Worm (Caenorhabditis elegans) whole organism, L4 larva: ENCODE measurements around the gene F56C3.8.

Source experiments
- D1046.2 ChIP-seq: fragments of 200-800 bp; sonication (Bioruptor generic); IDR thresholded peaks from 2 replicates; pipeline ENCODE4 v1.3.6; 2022; ENCODE audit warnings: missing genetic modification characterization, missing compliant biosample characterization
- F10B5.3 ChIP-seq: sonication (generic microtip); optimal IDR thresholded peaks from 2 replicates; lab custom pipeline; 2016; ENCODE audit warnings: mild to moderate bottlenecking, missing genetic modification characterization, missing compliant biosample characterization
- F26F4.8 ChIP-seq: fragments of 200-800 bp; sonication (Bioruptor generic); conservative IDR thresholded peaks from 2 replicates; pipeline ENCODE4 v1.3.6; 2022; ENCODE audit warnings: missing genetic modification characterization, missing compliant biosample characterization
- F44E2.7 ChIP-seq: fragments of 200-800 bp; sonication (Bioruptor generic); IDR thresholded peaks from 2 replicates; pipeline ENCODE4 v2.1.2; 2022; ENCODE audit warnings: missing genetic modification characterization, missing compliant biosample characterization
- R02D3.7 ChIP-seq: fragments of 150-350 bp; sonication (generic microtip); optimal IDR thresholded peaks from 3 replicates; lab custom pipeline; 2014; ENCODE audit warnings: missing biosample characterization, missing genetic modification characterization
- T20F7.1 ChIP-seq: fragments of 200-800 bp; sonication (Bioruptor generic); optimal IDR thresholded peaks from 2 replicates; lab custom pipeline; 2018; ENCODE audit warnings: mild to moderate bottlenecking, missing genetic modification characterization, missing compliant biosample characterization
- T26A8.4 ChIP-seq: fragments of 200-800 bp; sonication (Bioruptor generic); IDR thresholded peaks from 2 replicates; pipeline ENCODE4 v1.3.6; 2022; ENCODE audit warnings: missing genetic modification characterization, missing compliant biosample characterization
- ZK337.2 ChIP-seq: fragments of 200-800 bp; sonication (Bioruptor generic); IDR thresholded peaks from 2 replicates; pipeline ENCODE4 v1.3.6; 2022; ENCODE audit warnings: missing genetic modification reagents, missing genetic modification characterization, missing compliant biosample characterization
- ZK546.5 ChIP-seq, 2 experiments: sonication (generic microtip); optimal IDR thresholded peaks; 2 replicates each; lab custom pipeline; 2017; ENCODE audit warnings: missing biosample characterization in 2 of 2, missing genetic modification characterization in 2 of 2
- ama-1 ChIP-seq: fragments of 150-350 bp; optimal IDR thresholded peaks from 2 replicates; lab custom pipeline; 2014; ENCODE audit warnings: inconsistent platforms, mixed read lengths
- ceh-32 ChIP-seq: sonication (generic microtip); optimal IDR thresholded peaks from 2 replicates; lab custom pipeline; 2016; ENCODE audit warnings: mild to moderate bottlenecking, missing genetic modification characterization, missing compliant biosample characterization; ENCODE audit not compliant: poor library complexity
- cey-2 ChIP-seq: sonication (generic microtip); optimal IDR thresholded peaks from 3 replicates; lab custom pipeline; 2017; ENCODE audit warnings: missing genetic modification characterization, mild to moderate bottlenecking, missing compliant biosample characterization, antibody characterized with exemption, borderline replicate concordance; ENCODE audit not compliant: insufficient read depth
- dpl-1 ChIP-seq: fragments of 150-350 bp; optimal IDR thresholded peaks from 2 replicates; lab custom pipeline; 2014; ENCODE audit warnings: missing biosample characterization, missing genetic modification reagents, missing genetic modification characterization
- dve-1 ChIP-seq: sonication (generic microtip); optimal IDR thresholded peaks from 2 replicates; lab custom pipeline; 2017; ENCODE audit warnings: antibody characterized with exemption, mild to moderate bottlenecking, missing genetic modification characterization, missing compliant biosample characterization; ENCODE audit not compliant: insufficient read depth
- egl-43 ChIP-seq: fragments of 200-800 bp; sonication (Bioruptor generic); IDR thresholded peaks from 2 replicates; pipeline ENCODE4 v1.3.6; 2022; ENCODE audit warnings: missing genetic modification reagents, missing genetic modification characterization, missing compliant biosample characterization
- gei-8 ChIP-seq: fragments of 200-800 bp; sonication (Bioruptor generic); optimal IDR thresholded peaks from 2 replicates; lab custom pipeline; 2018; ENCODE audit warnings: mild to moderate bottlenecking, missing genetic modification characterization, missing compliant biosample characterization
- hif-1 ChIP-seq, 2 experiments: sonication (generic microtip); optimal IDR thresholded peaks; 2 replicates each; lab custom pipeline; 2016 to 2017; ENCODE audit warnings: missing compliant biosample characterization in 2 of 2, missing genetic modification characterization in 2 of 2, missing genetic modification reagents in 2 of 2, missing genotype in 2 of 2, mild to moderate bottlenecking in 1 of 2
- hlh-11 ChIP-seq: fragments of 200-800 bp; sonication (Bioruptor generic); optimal IDR thresholded peaks from 2 replicates; lab custom pipeline; 2018; ENCODE audit warnings: mild to moderate bottlenecking, missing genetic modification characterization, missing compliant biosample characterization
- hlh-30 ChIP-seq: sonication (generic microtip); optimal IDR thresholded peaks from 2 replicates; lab custom pipeline; 2017; ENCODE audit warnings: antibody characterized with exemption, mild to moderate bottlenecking, missing genetic modification characterization, missing compliant biosample characterization; ENCODE audit not compliant: insufficient read depth
- hmg-1.1 ChIP-seq: fragments of 200-800 bp; sonication (Bioruptor generic); IDR thresholded peaks from 2 replicates; pipeline ENCODE4 v1.3.6; 2022; ENCODE audit warnings: missing genetic modification reagents, missing genetic modification characterization, missing compliant biosample characterization
- jun-1 ChIP-seq: fragments of 150-350 bp; optimal IDR thresholded peaks from 2 replicates; lab custom pipeline; 2014; ENCODE audit warnings: missing biosample characterization, missing genetic modification reagents, missing genetic modification characterization
- lim-7 ChIP-seq: fragments of 200-800 bp; sonication (Bioruptor generic); IDR thresholded peaks from 2 replicates; pipeline ENCODE4 v1.3.6; 2022; ENCODE audit warnings: missing genetic modification characterization, missing compliant biosample characterization
- lin-13 ChIP-seq: fragments of 150-350 bp; optimal IDR thresholded peaks from 2 replicates; lab custom pipeline; 2014; ENCODE audit warnings: missing biosample characterization, missing genetic modification reagents, missing genetic modification characterization
- madf-5 ChIP-seq, 2 experiments: fragments of 200-800 bp; sonication (Bioruptor generic); IDR thresholded peaks; 2 replicates each; pipeline ENCODE4 v1.3.6; 2022; ENCODE audit warnings: missing compliant biosample characterization in 2 of 2, missing genetic modification characterization in 2 of 2
- mdl-1 ChIP-seq, 2 experiments: fragments of 150-350 bp in 1 of 2; sonication (generic microtip) in 1 of 2; optimal IDR thresholded peaks; 2 replicates each; lab custom pipeline; 2014 to 2017; ENCODE audit warnings: missing biosample characterization in 2 of 2, missing genetic modification characterization in 2 of 2
- nhr-237 ChIP-seq: sonication (generic microtip); optimal IDR thresholded peaks from 2 replicates; lab custom pipeline; 2017; ENCODE audit warnings: missing biosample characterization, missing genetic modification characterization
- nhr-25 ChIP-seq: sonication (generic microtip); optimal IDR thresholded peaks from 2 replicates; lab custom pipeline; 2017; ENCODE audit warnings: missing genetic modification characterization, mild to moderate bottlenecking, missing compliant biosample characterization, antibody characterized with exemption, moderate library complexity, borderline replicate concordance; ENCODE audit not compliant: insufficient read depth
- nhr-28 ChIP-seq: fragments of 150-350 bp; optimal IDR thresholded peaks from 2 replicates; lab custom pipeline; 2014; ENCODE audit warnings: missing biosample characterization, missing genetic modification characterization
- nhr-41 ChIP-seq: fragments of 200-800 bp; sonication (Bioruptor generic); IDR thresholded peaks from 2 replicates; pipeline ENCODE4 v1.3.6; 2022; ENCODE audit warnings: missing genetic modification reagents, missing genetic modification characterization, missing compliant biosample characterization
- nhr-42 ChIP-seq: fragments of 200-800 bp; sonication (Bioruptor generic); IDR thresholded peaks from 2 replicates; pipeline ENCODE4 v1.3.6; 2022; ENCODE audit warnings: missing genetic modification characterization, missing compliant biosample characterization
- nhr-6 ChIP-seq: fragments of 150-350 bp; optimal IDR thresholded peaks from 2 replicates; lab custom pipeline; 2014; ENCODE audit warnings: missing biosample characterization, missing genetic modification characterization
- nhr-76 ChIP-seq: fragments of 150-350 bp; optimal IDR thresholded peaks from 2 replicates; lab custom pipeline; 2014; ENCODE audit warnings: missing biosample characterization, missing genetic modification characterization
- php-3 ChIP-seq: fragments of 200-800 bp; sonication (Bioruptor generic); IDR thresholded peaks from 2 replicates; pipeline ENCODE4 v1.3.6; 2022; ENCODE audit warnings: missing genetic modification reagents, missing genetic modification characterization, missing compliant biosample characterization
- pqm-1 ChIP-seq: sonication (generic microtip); optimal IDR thresholded peaks from 2 replicates; lab custom pipeline; 2017; ENCODE audit warnings: missing biosample characterization, missing genetic modification characterization
- saeg-2 ChIP-seq: fragments of 200-800 bp; sonication (Bioruptor generic); IDR thresholded peaks from 2 replicates; pipeline ENCODE4 v1.3.6; 2022; ENCODE audit warnings: missing genetic modification reagents, missing genetic modification characterization, missing compliant biosample characterization
- set-16 ChIP-seq: fragments of 200-800 bp; sonication (Bioruptor generic); IDR thresholded peaks from 2 replicates; pipeline ENCODE4 v1.3.6; 2022; ENCODE audit warnings: missing genetic modification reagents, missing genetic modification characterization, missing compliant biosample characterization
- snpc-1.2 ChIP-seq: fragments of 200-800 bp; sonication (Bioruptor generic); IDR thresholded peaks from 2 replicates; pipeline ENCODE4 v1.3.6; 2022; ENCODE audit warnings: missing genetic modification reagents, missing genetic modification characterization, missing compliant biosample characterization
- snpc-4 ChIP-seq: fragments of 150-350 bp; optimal IDR thresholded peaks from 2 replicates; lab custom pipeline; 2014; ENCODE audit warnings: missing biosample characterization, missing genetic modification characterization
- spr-1 ChIP-seq: sonication (generic microtip); optimal IDR thresholded peaks from 2 replicates; lab custom pipeline; 2016; ENCODE audit warnings: mild to moderate bottlenecking, missing genetic modification characterization, missing compliant biosample characterization
- spr-3 ChIP-seq: fragments of 200-800 bp; sonication (Bioruptor generic); optimal IDR thresholded peaks from 2 replicates; lab custom pipeline; 2018; ENCODE audit warnings: mild to moderate bottlenecking, missing genetic modification characterization, missing compliant biosample characterization
- tag-97 ChIP-seq: fragments of 200-800 bp; sonication (Bioruptor generic); IDR thresholded peaks from 2 replicates; pipeline ENCODE4 v1.3.6; 2022; ENCODE audit warnings: missing genetic modification characterization, missing compliant biosample characterization
- unc-62 ChIP-seq, 3 experiments: fragments of 150-350 bp in 1 of 3; sonication (generic microtip); optimal IDR thresholded peaks in 2 of 3; peaks in 1 of 3; 1 replicate in 1 of 3; 2 replicates in 2 of 3; lab custom pipeline; 2014 to 2017; ENCODE audit warnings: missing biosample characterization in 3 of 3, missing genetic modification characterization in 3 of 3, missing genetic modification reagents in 3 of 3, missing genotype in 1 of 3
- vab-7 ChIP-seq: fragments of 200-800 bp; sonication (Bioruptor generic); IDR thresholded peaks from 2 replicates; pipeline ENCODE4 v1.3.6; 2022; ENCODE audit warnings: missing genetic modification reagents, missing genetic modification characterization, missing compliant biosample characterization
- zag-1 ChIP-seq: fragments of 150-350 bp; optimal IDR thresholded peaks from 2 replicates; lab custom pipeline; 2014; ENCODE audit warnings: missing biosample characterization, missing genetic modification characterization
- zip-11 ChIP-seq: fragments of 200-800 bp; sonication (Bioruptor generic); IDR thresholded peaks from 2 replicates; pipeline ENCODE4 v1.3.6; 2022; ENCODE audit warnings: missing genetic modification characterization, missing compliant biosample characterization
- ztf-11 ChIP-seq: fragments of 150-350 bp; optimal IDR thresholded peaks from 2 replicates; lab custom pipeline; 2014; ENCODE audit warnings: missing biosample characterization, missing genetic modification characterization

F56C3.8 gene

DNA sequence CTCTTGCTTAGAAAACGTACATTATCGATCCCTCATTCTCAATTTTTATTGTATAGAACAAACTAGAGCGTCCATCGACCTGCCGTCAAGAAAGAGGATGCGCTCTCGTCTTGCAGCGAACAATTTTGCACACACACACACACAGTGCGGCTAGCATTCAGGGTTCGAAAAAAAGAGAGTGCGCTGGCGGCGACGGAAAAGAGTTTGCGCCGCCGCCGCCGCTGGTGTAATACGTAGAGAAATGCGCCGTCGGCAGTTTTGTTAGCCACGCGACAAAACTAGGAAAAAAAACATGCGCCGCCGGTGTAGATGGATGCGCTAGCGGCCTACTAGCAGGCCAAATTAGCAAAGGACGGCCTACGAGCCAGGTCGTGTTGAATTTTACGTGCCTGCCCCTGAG lies 892 bp downstream of the F56C3.8 start:
- 0 out of 2 replicates have a peak, but pooled peaks have one; percentile 15 for TF ChIP-seq set-16
- no peak for TF ChIP-seq jun-1 (tag; lab: Kevin White, UChicago)
- TF ChIP-seq egl-43 (GFP tag; lab: Robert Waterston, UW), result peak; percentile 30; the same call in 1 of the 2 replicates

DNA sequence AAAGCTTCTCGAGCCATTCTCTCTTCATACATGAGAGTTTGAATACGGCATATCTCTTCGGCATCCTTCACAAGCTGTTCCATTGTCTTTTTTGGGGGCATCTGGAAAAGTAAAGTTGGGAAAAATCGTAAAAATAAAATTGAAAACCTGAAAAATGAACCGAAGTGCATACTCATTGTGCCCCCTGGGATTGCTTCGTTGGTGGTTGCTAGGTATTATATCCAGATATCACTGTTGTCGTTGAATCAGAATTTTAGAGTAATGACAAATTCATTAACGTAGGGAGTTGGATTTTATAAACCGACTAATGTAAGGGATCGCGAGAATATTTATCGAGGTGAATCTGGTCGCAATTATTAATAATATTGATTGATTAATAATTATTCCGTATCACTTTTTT lies 2.9 kb downstream of the F56C3.8 start, which contains the start of gene F56C3.10:
Gene F56C3.10 (minus strand): TSS at position 101 of the 400 bp plus-strand sequence.
- no peak for TF ChIP-seq egl-43 (GFP tag; lab: Robert Waterston, UW)
- TF ChIP-seq nhr-42 (GFP tag; lab: Robert Waterston, UW), result no peak
- no peak for TF ChIP-seq zip-11 (GFP tag; lab: Robert Waterston, UW)
- no peak for TF ChIP-seq R02D3.7
- TF ChIP-seq ztf-11 (tag; lab: Kevin White, UChicago), result no peak
- TF ChIP-seq hmg-1.1 (GFP tag; lab: Robert Waterston, UW), result no peak
- TF ChIP-seq hlh-30 (tag; lab: Kevin White, UChicago), result no peak
- no peak for TF ChIP-seq T26A8.4 (GFP tag; lab: Robert Waterston, UW)
- no peak for TF ChIP-seq mdl-1 (tag; optimal IDR thresholded peaks at IDR 0.05; lab: Kevin White, UChicago)
- no peak for TF ChIP-seq nhr-237 (tag; lab: Kevin White, UChicago)
- TF ChIP-seq lim-7 (GFP tag; lab: Robert Waterston, UW), result no peak
- no peak for TF ChIP-seq ZK546.5 (tag; optimal IDR thresholded peaks at IDR 0.05; lab: Kevin White, UChicago)
- no peak for TF ChIP-seq T20F7.1 (GFP tag; lab: Kevin White, UChicago)
- TF ChIP-seq nhr-76, result no peak
- no peak for TF ChIP-seq ama-1 (lab: Kevin White, UChicago)
- no peak for TF ChIP-seq lin-13 (GFP tag; lab: Kevin White, UChicago)
- no peak for TF ChIP-seq snpc-1.2 (GFP tag; lab: Robert Waterston, UW)
- no peak for TF ChIP-seq madf-5 (GFP tag; IDR thresholded peaks at IDR 0.05; lab: Robert Waterston, UW)

DNA sequence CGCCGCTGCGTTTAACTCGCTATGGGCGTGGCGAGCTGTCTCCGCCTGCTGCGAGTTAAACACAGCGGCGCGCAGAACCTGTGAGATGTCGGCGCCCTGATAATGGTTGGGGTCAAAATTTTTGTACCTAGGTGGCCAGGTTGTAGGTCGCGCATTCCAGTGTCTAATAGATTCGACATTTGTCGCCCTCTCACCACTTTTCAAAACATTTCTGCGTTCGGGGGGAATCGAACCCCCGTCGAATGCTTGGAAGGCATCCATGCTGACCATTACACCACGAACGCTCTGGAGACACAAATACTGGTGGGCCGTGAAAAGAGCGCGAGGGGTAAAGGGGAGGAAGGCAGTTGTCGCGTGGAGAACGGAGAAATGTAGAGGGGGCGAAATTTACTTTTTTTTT lies 5.0 kb downstream of the F56C3.8 start:
- TF ChIP-seq nhr-76 (no peak), tag-97 (GFP tag; lab: Robert Waterston, UW) (no peak), R02D3.7 (no peak), cey-2 (tag; lab: Kevin White, UChicago) (no peak), snpc-4 (tag; lab: Kevin White, UChicago) (peak; percentile 2), hlh-11 (tag; lab: Kevin White, UChicago) (peak; percentile 68), zag-1 (tag; lab: Kevin White, UChicago) (no peak), ceh-32 (tag; lab: Kevin White, UChicago) (peak; percentile 20), F44E2.7 (GFP tag; lab: Robert Waterston, UW) (peak; percentile 89; the same call in 1 of the 2 replicates), dpl-1 (GFP tag; lab: Kevin White, UChicago) (peak; percentile 4), ZK337.2 (GFP tag; lab: Robert Waterston, UW) (peak; percentile 52; the same call in 1 of the 2 replicates), hif-1 (tag; optimal IDR thresholded peaks at IDR 0.05; lab: Kevin White, UChicago) (peak in 1 of 2 experiments; percentile 25), jun-1 (tag; lab: Kevin White, UChicago) (peak; percentile 34), vab-7 (peak; percentile 88), nhr-41 (GFP tag; lab: Robert Waterston, UW) (peak; percentile 87; the same call in 1 of the 2 replicates), php-3 (peak; percentile 71), ztf-11 (tag; lab: Kevin White, UChicago) (no peak), nhr-28 (tag; lab: Kevin White, UChicago) (no peak), F10B5.3 (tag; lab: Kevin White, UChicago) (peak; percentile 62), nhr-6 (tag; lab: Kevin White, UChicago) (no peak), D1046.2 (GFP tag; lab: Robert Waterston, UW) (0 out of 2 replicates have a peak, but pooled peaks have one; percentile 67), nhr-25 (tag; lab: Kevin White, UChicago) (no peak), unc-62 (GFP tag; optimal IDR thresholded peaks at IDR 0.05 in 1 of 2; lab: Kevin White, UChicago) (peak in 1 of 2 experiments; percentile 47), unc-62 (tag; optimal IDR thresholded peaks at IDR 0.05; lab: Kevin White, UChicago) (no peak), dve-1 (tag; lab: Kevin White, UChicago) (peak; percentile 43), nhr-237 (tag; lab: Kevin White, UChicago) (no peak), spr-1 (tag; lab: Kevin White, UChicago) (peak; percentile 53), gei-8 (peak; percentile 18), F26F4.8 (GFP tag; lab: Robert Waterston, UW) (peak; percentile 75; the same call in 1 of the 2 replicates), saeg-2 (GFP tag; lab: Robert Waterston, UW) (no peak), pqm-1 (tag; lab: Kevin White, UChicago) (no peak), spr-3 (GFP tag; lab: Kevin White, UChicago) (peak; percentile 80)
